Fruit fly (Drosophila melanogaster) whole organism, embryonic: ENCODE measurements around the gene Fdh.

Experiments
- Adf1 ChIP-seq: fragments of 200-800 bp; sonication (Bioruptor generic); IDR thresholded peaks from 2 replicates; pipeline ENCODE4 v1.3.6; 2022; ENCODE audit warnings: missing biosample characterization, missing genetic modification characterization
- Asciz ChIP-seq: fragments of 200-800 bp; sonication (Bioruptor generic); optimal IDR thresholded peaks from 2 replicates; lab custom pipeline; 2017; ENCODE audit warnings: missing biosample characterization, mild to moderate bottlenecking, missing genetic modification characterization, missing genetic modification reagents
- Atf-2 ChIP-seq: fragments of 200-800 bp; sonication (Bioruptor generic); optimal IDR thresholded peaks from 2 replicates; lab custom pipeline; 2016; ENCODE audit warnings: missing biosample characterization, missing genetic modification characterization
- Atf6 ChIP-seq: fragments of 200-800 bp; sonication (Bioruptor generic); IDR thresholded peaks from 2 replicates; pipeline ENCODE4 v1.3.6; 2022; ENCODE audit warnings: missing biosample characterization, missing genetic modification characterization
- CG12299 ChIP-seq: fragments of 200-800 bp; sonication (Bioruptor generic); optimal IDR thresholded peaks from 2 replicates; lab custom pipeline; 2018; ENCODE audit warnings: missing biosample characterization, mild to moderate bottlenecking, missing genetic modification characterization
- CG14050 ChIP-seq: fragments of 200-800 bp; sonication (Bioruptor generic); IDR thresholded peaks from 3 replicates; pipeline ENCODE4 v1.3.6; 2022; ENCODE audit warnings: missing biosample characterization, missing genetic modification characterization
- CG15696 ChIP-seq: fragments of 200-800 bp; sonication (Bioruptor generic); optimal IDR thresholded peaks from 2 replicates; lab custom pipeline; 2019; ENCODE audit warnings: missing biosample characterization, mild to moderate bottlenecking, missing genetic modification characterization, moderate library complexity
- CG1647 ChIP-seq: fragments of 200-800 bp; sonication (Bioruptor generic); optimal IDR thresholded peaks from 3 replicates; lab custom pipeline; 2016; ENCODE audit warnings: missing biosample characterization, missing genetic modification characterization
- CG17802 ChIP-seq: fragments of 200-800 bp; sonication (Bioruptor generic); optimal IDR thresholded peaks from 2 replicates; lab custom pipeline; 2018; ENCODE audit warnings: missing biosample characterization, mild to moderate bottlenecking, missing genetic modification characterization, moderate library complexity
- CG18476 ChIP-seq: fragments of 200-800 bp; sonication (Bioruptor generic); optimal IDR thresholded peaks from 2 replicates; lab custom pipeline; 2016; ENCODE audit warnings: missing biosample characterization, mild to moderate bottlenecking, missing genetic modification characterization
- CG2120 ChIP-seq: fragments of 200-800 bp; sonication (Bioruptor generic); optimal IDR thresholded peaks from 3 replicates; lab custom pipeline; 2016; ENCODE audit warnings: missing biosample characterization, missing genetic modification characterization
- CG30431 ChIP-seq: fragments of 200-800 bp; sonication (Bioruptor generic); optimal IDR thresholded peaks from 2 replicates; lab custom pipeline; 2017; ENCODE audit warnings: missing biosample characterization, missing genetic modification characterization
- CG32767 ChIP-seq: fragments of 200-800 bp; sonication (Bioruptor generic); IDR thresholded peaks from 2 replicates; pipeline ENCODE4 v1.3.6; 2022; ENCODE audit warnings: missing biosample characterization, missing genetic modification characterization
- CG6654 ChIP-seq: fragments of 200-800 bp; sonication (Bioruptor generic); optimal IDR thresholded peaks from 2 replicates; lab custom pipeline; 2017; ENCODE audit warnings: missing biosample characterization, mild to moderate bottlenecking, missing genetic modification characterization
- CG8089 ChIP-seq: fragments of 200-800 bp; sonication (Bioruptor generic); optimal IDR thresholded peaks from 3 replicates; lab custom pipeline; 2016; ENCODE audit warnings: missing biosample characterization, missing genetic modification characterization
- CG8924 ChIP-seq: fragments of 200-800 bp; optimal IDR thresholded peaks from 3 replicates; lab custom pipeline; 2019; ENCODE audit warnings: missing biosample characterization, mild to moderate bottlenecking, missing genetic modification characterization, moderate library complexity
- CG9817 ChIP-seq: fragments of 200-800 bp; sonication (Bioruptor generic); optimal IDR thresholded peaks from 2 replicates; lab custom pipeline; 2018; ENCODE audit warnings: missing biosample characterization, mild to moderate bottlenecking, missing genetic modification characterization, moderate library complexity
- Camta ChIP-seq: fragments of 200-800 bp; sonication (Bioruptor generic); optimal IDR thresholded peaks from 2 replicates; lab custom pipeline; 2016; ENCODE audit warnings: missing biosample characterization, missing genetic modification characterization
- Dip3 ChIP-seq: fragments of 200-800 bp; sonication (Bioruptor generic); optimal IDR thresholded peaks from 3 replicates; lab custom pipeline; 2016; ENCODE audit warnings: missing biosample characterization, missing genetic modification characterization
- HLH3B ChIP-seq: fragments of 200-800 bp; sonication (Bioruptor generic); IDR thresholded peaks from 2 replicates; pipeline ENCODE4 v1.3.6; 2022; ENCODE audit warnings: missing biosample characterization, missing genetic modification characterization
- Hey ChIP-seq: fragments of 200-800 bp; sonication (Bioruptor generic); optimal IDR thresholded peaks from 3 replicates; lab custom pipeline; 2018; ENCODE audit warnings: missing biosample characterization, mild to moderate bottlenecking, missing genetic modification characterization
- HmgZ ChIP-seq: fragments of 200-800 bp; sonication (Bioruptor generic); optimal IDR thresholded peaks from 2 replicates; lab custom pipeline; 2018; ENCODE audit warnings: missing biosample characterization, mild to moderate bottlenecking, missing genetic modification characterization
- Lim3 ChIP-seq: fragments of 200-800 bp; sonication (Bioruptor generic); IDR thresholded peaks from 2 replicates; pipeline ENCODE4 v1.3.6; 2022; ENCODE audit warnings: missing biosample characterization, missing genetic modification characterization
- Mad ChIP-seq: fragments of 200-800 bp; sonication (Bioruptor generic); optimal IDR thresholded peaks from 2 replicates; lab custom pipeline; 2016; ENCODE audit warnings: missing biosample characterization, missing genetic modification characterization
- Mrtf ChIP-seq: fragments of 200-800 bp; sonication (Bioruptor generic); IDR thresholded peaks from 3 replicates; pipeline ENCODE4 v1.3.6; 2022; ENCODE audit warnings: missing biosample characterization, missing genetic modification characterization
- NC2β ChIP-seq: fragments of 200-800 bp; sonication (Bioruptor generic); optimal IDR thresholded peaks from 2 replicates; lab custom pipeline; 2016; ENCODE audit warnings: missing biosample characterization, missing genetic modification characterization
- Xbp1 ChIP-seq: fragments of 200-800 bp; sonication (Bioruptor generic); optimal IDR thresholded peaks from 3 replicates; lab custom pipeline; 2016; ENCODE audit warnings: missing biosample characterization, mild to moderate bottlenecking, missing genetic modification characterization
- ac ChIP-seq: fragments of 200-800 bp; sonication (Bioruptor generic); optimal IDR thresholded peaks from 3 replicates; lab custom pipeline; 2017; ENCODE audit warnings: missing biosample characterization, mild to moderate bottlenecking, missing genetic modification characterization
- al ChIP-seq: fragments of 200-800 bp; sonication (Bioruptor generic); IDR thresholded peaks from 2 replicates; pipeline ENCODE4 v1.3.6; 2022; ENCODE audit warnings: missing biosample characterization, missing genetic modification characterization
- bab2 ChIP-seq: fragments of 200-800 bp; sonication (Bioruptor generic); optimal IDR thresholded peaks from 2 replicates; lab custom pipeline; 2016; ENCODE audit warnings: missing biosample characterization, missing genetic modification characterization
- bsh ChIP-seq, 2 experiments: fragments of 200-800 bp; sonication (Bioruptor generic); optimal IDR thresholded peaks; 2 replicates each; lab custom pipeline; 2017 to 2018; ENCODE audit warnings: mild to moderate bottlenecking in 2 of 2, missing biosample characterization in 2 of 2, missing genetic modification characterization in 2 of 2, moderate library complexity in 1 of 2
- btn ChIP-seq: fragments of 200-800 bp; sonication (Bioruptor generic); optimal IDR thresholded peaks from 2 replicates; lab custom pipeline; 2016; ENCODE audit warnings: missing biosample characterization, missing genetic modification characterization
- dmrt11E ChIP-seq: fragments of 200-800 bp; sonication (Bioruptor generic); optimal IDR thresholded peaks from 3 replicates; lab custom pipeline; 2018; ENCODE audit warnings: missing biosample characterization, mild to moderate bottlenecking, missing genetic modification characterization, moderate library complexity
- esg ChIP-seq: fragments of 200-800 bp; sonication (Bioruptor generic); conservative IDR thresholded peaks from 2 replicates; pipeline ENCODE4 v1.3.6; 2022; ENCODE audit warnings: missing biosample characterization, missing genetic modification characterization
- fu2 ChIP-seq: fragments of 200-800 bp; sonication (Bioruptor generic); optimal IDR thresholded peaks from 2 replicates; lab custom pipeline; 2016; ENCODE audit warnings: missing biosample characterization, missing genetic modification characterization
- jumu ChIP-seq: fragments of 200-800 bp; sonication (Bioruptor generic); optimal IDR thresholded peaks from 3 replicates; lab custom pipeline; 2016; ENCODE audit warnings: missing biosample characterization, missing genetic modification characterization
- lilli ChIP-seq: fragments of 200-800 bp; sonication (Bioruptor generic); optimal IDR thresholded peaks from 3 replicates; lab custom pipeline; 2016; ENCODE audit warnings: missing biosample characterization, missing genetic modification characterization
- lola ChIP-seq, 3 experiments: fragments of >200 bp in 2 of 3; fragments of 200-800 bp in 1 of 3; sonication (Bioruptor generic) in 1 of 3; optimal IDR thresholded peaks; 2 replicates each; lab custom pipeline; 2017 to 2019; ENCODE audit warnings: missing biosample characterization in 3 of 3, missing genetic modification characterization in 3 of 3, mild to moderate bottlenecking in 1 of 3, moderate library complexity in 1 of 3
- mam ChIP-seq: fragments of 200-800 bp; sonication (Bioruptor generic); optimal IDR thresholded peaks from 3 replicates; lab custom pipeline; 2016; ENCODE audit warnings: missing biosample characterization, missing genetic modification characterization
- oc ChIP-seq: fragments of 200-800 bp; sonication (Bioruptor generic); optimal IDR thresholded peaks from 2 replicates; lab custom pipeline; 2018; ENCODE audit warnings: missing biosample characterization, mild to moderate bottlenecking, missing genetic modification characterization, moderate library complexity
- psq ChIP-seq: fragments of 200-800 bp; sonication (Bioruptor generic); optimal IDR thresholded peaks from 2 replicates; lab custom pipeline; 2017; ENCODE audit warnings: missing biosample characterization, missing genetic modification characterization
- row ChIP-seq: fragments of 200-800 bp; sonication (Bioruptor generic); IDR thresholded peaks from 3 replicates; pipeline ENCODE4 v1.3.6; 2022; ENCODE audit warnings: missing biosample characterization, missing genetic modification characterization
- sd ChIP-seq: fragments of 200-800 bp; sonication (Bioruptor generic); optimal IDR thresholded peaks from 3 replicates; lab custom pipeline; 2018; ENCODE audit warnings: missing biosample characterization, mild to moderate bottlenecking, missing genetic modification characterization, moderate library complexity
- sob ChIP-seq: fragments of 200-800 bp; sonication (Bioruptor generic); IDR thresholded peaks from 2 replicates; pipeline ENCODE4 v1.3.6; 2022; ENCODE audit warnings: missing biosample characterization, missing genetic modification characterization
- stc ChIP-seq: fragments of 200-800 bp; sonication (Bioruptor generic); IDR thresholded peaks from 2 replicates; pipeline ENCODE4 v1.3.6; 2022; ENCODE audit warnings: missing biosample characterization, missing genetic modification characterization
- toy ChIP-seq: fragments of 200-800 bp; sonication (Bioruptor generic); IDR thresholded peaks from 2 replicates; pipeline ENCODE4 v1.3.6; 2022; ENCODE audit warnings: missing biosample characterization, missing genetic modification characterization
- tup ChIP-seq: fragments of 200-800 bp; sonication (Bioruptor generic); optimal IDR thresholded peaks from 2 replicates; lab custom pipeline; 2016; ENCODE audit warnings: missing biosample characterization, mild to moderate bottlenecking, missing genetic modification characterization, moderate library complexity
- z ChIP-seq: fragments of 200-800 bp; sonication (Bioruptor generic); IDR thresholded peaks from 3 replicates; pipeline ENCODE4 v1.3.6; 2022; ENCODE audit warnings: missing biosample characterization, missing genetic modification characterization
- zfh2 ChIP-seq: fragments of 200-800 bp; sonication (Bioruptor generic); optimal IDR thresholded peaks from 2 replicates; lab custom pipeline; 2016; ENCODE audit warnings: missing biosample characterization, missing genetic modification characterization

Fdh gene

dm6 chr3R:10886462-10887315 is 14.5 kb upstream of the Fdh start (continued):
- TF ChIP-seq lola (GFP tag; optimal IDR thresholded peaks at IDR 0.05; lab: Kevin White, UChicago) (peak in 1 of 3 experiments; percentile 86), Xbp1 (GFP tag; lab: Kevin White, UChicago) (peak; percentile 88), btn (peak; percentile 47), CG12299 (tag; lab: Kevin White, UChicago) (peak; percentile 82), Adf1 (GFP tag; lab: Robert Waterston, UW) (peak; percentile 74), Mad (peak; percentile 71), Camta (GFP tag; lab: Kevin White, UChicago) (peak; percentile 86), Lim3 (GFP tag; lab: Robert Waterston, UW) (peak; percentile 56), CG1647 (GFP tag; lab: Kevin White, UChicago) (peak; percentile 72), bab2 (peak; percentile 84), ac (GFP tag; lab: Kevin White, UChicago) (peak; percentile 62), jumu (GFP tag; lab: Kevin White, UChicago) (peak; percentile 89), oc (tag; lab: Kevin White, UChicago) (peak; percentile 88), Mrtf (GFP tag; lab: Robert Waterston, UW) (peak; percentile 85), HmgZ (tag; lab: Kevin White, UChicago) (peak; percentile 92), CG15696 (tag; lab: Kevin White, UChicago) (peak; percentile 75), toy (GFP tag; lab: Robert Waterston, UW) (no peak), CG9817 (tag; lab: Kevin White, UChicago) (peak; percentile 90), CG8089 (GFP tag; lab: Kevin White, UChicago) (peak; percentile 78), CG2120 (GFP tag; lab: Kevin White, UChicago) (peak; percentile 97), Atf-2 (peak; percentile 82), al (GFP tag; lab: Robert Waterston, UW) (peak; percentile 74), stc (GFP tag; lab: Robert Waterston, UW) (peak; percentile 90), Dip3 (GFP tag; lab: Kevin White, UChicago) (peak; percentile 85), lilli (GFP tag; lab: Kevin White, UChicago) (peak; percentile 94), z (no peak; the same call in 2 of the 3 replicates), Hey (tag; lab: Kevin White, UChicago) (peak; percentile 59), fu2 (GFP tag; lab: Kevin White, UChicago) (peak; percentile 87), sd (tag; lab: Kevin White, UChicago) (peak; percentile 80), sob (GFP tag; lab: Robert Waterston, UW) (peak; percentile 92), CG6654 (GFP tag; lab: Kevin White, UChicago) (peak; percentile 53), mam (GFP tag; lab: Kevin White, UChicago) (peak; percentile 91), CG14050 (GFP tag; lab: Robert Waterston, UW) (peak; percentile 78), CG30431 (GFP tag; lab: Kevin White, UChicago) (peak; percentile 60), Asciz (GFP tag; lab: Kevin White, UChicago) (peak; percentile 81), Atf6 (GFP tag; lab: Robert Waterston, UW) (peak; percentile 92), dmrt11E (tag; lab: Kevin White, UChicago) (peak; percentile 78), row (GFP tag; lab: Robert Waterston, UW) (peak; percentile 98), bsh (GFP tag; optimal IDR thresholded peaks at IDR 0.05; lab: Kevin White, UChicago) (peak; percentile 73 to 90), CG32767 (peak; percentile 84), CG18476 (GFP tag; lab: Kevin White, UChicago) (peak; percentile 73), esg (GFP tag; lab: Robert Waterston, UW) (peak; percentile 86), HLH3B (GFP tag; lab: Robert Waterston, UW) (peak; percentile 90), CG8924 (tag; lab: Kevin White, UChicago) (peak; percentile 88), zfh2 (GFP tag; lab: Kevin White, UChicago) (peak; percentile 89), CG17802 (peak; percentile 13), NC2β (GFP tag; lab: Kevin White, UChicago) (peak; percentile 69), psq (GFP tag; lab: Kevin White, UChicago) (peak; percentile 62), tup (GFP tag; lab: Kevin White, UChicago) (peak; percentile 69)
